Worm (Caenorhabditis elegans) whole organism, young adult: Measurements from ENCODE around the gene C01G10.9.

Source experiments
- B0336.3 ChIP-seq: fragments of 200-800 bp; sonication (Bioruptor generic); IDR thresholded peaks from 2 replicates; pipeline ENCODE4 v1.3.6; 2022; ENCODE audit warnings: missing genetic modification characterization, missing compliant biosample characterization
- D2030.7 ChIP-seq: fragments of 200-800 bp; sonication (Bioruptor generic); IDR thresholded peaks from 2 replicates; pipeline ENCODE4 v1.3.6; 2022; ENCODE audit warnings: missing genetic modification reagents, missing genetic modification characterization, missing compliant biosample characterization
- F10E7.11 ChIP-seq: sonication (generic microtip); optimal IDR thresholded peaks from 2 replicates; lab custom pipeline; 2017; ENCODE audit warnings: mild to moderate bottlenecking, missing genetic modification characterization, moderate library complexity, missing compliant biosample characterization
- F39B2.1 ChIP-seq: fragments of 200-800 bp; sonication (Bioruptor generic); IDR thresholded peaks from 2 replicates; pipeline ENCODE4 v1.3.6; 2022; ENCODE audit warnings: missing genetic modification reagents, missing genetic modification characterization, missing compliant biosample characterization
- F52B5.7 ChIP-seq: sonication (generic microtip); optimal IDR thresholded peaks from 2 replicates; lab custom pipeline; 2016; ENCODE audit warnings: mild to moderate bottlenecking, missing genetic modification characterization, missing compliant biosample characterization
- F57A8.1 ChIP-seq: fragments of 200-800 bp; sonication (Bioruptor generic); optimal IDR thresholded peaks from 2 replicates; lab custom pipeline; 2018; ENCODE audit warnings: mild to moderate bottlenecking, missing genetic modification characterization, moderate library complexity, missing compliant biosample characterization
- K11D2.4 ChIP-seq: fragments of 200-800 bp; sonication (Bioruptor generic); IDR thresholded peaks from 2 replicates; pipeline ENCODE4 v1.3.6; 2022; ENCODE audit warnings: missing genetic modification reagents, missing genetic modification characterization, missing compliant biosample characterization
- T26A5.8 ChIP-seq: sonication (generic microtip); optimal IDR thresholded peaks from 2 replicates; lab custom pipeline; 2016; ENCODE audit warnings: missing genetic modification characterization, missing compliant biosample characterization
- Y79H2A.3 ChIP-seq: fragments of 200-800 bp; sonication (Bioruptor generic); conservative IDR thresholded peaks from 2 replicates; pipeline ENCODE4 v1.3.6; 2022; ENCODE audit warnings: missing genetic modification reagents, missing genetic modification characterization, missing compliant biosample characterization
- attf-3 ChIP-seq: fragments of 200-800 bp; sonication (Bioruptor generic); conservative IDR thresholded peaks from 2 replicates; pipeline ENCODE4 v1.3.6; 2022; ENCODE audit warnings: missing genetic modification reagents, missing genetic modification characterization, missing compliant biosample characterization
- ccch-3 ChIP-seq: fragments of 200-800 bp; sonication (Bioruptor generic); optimal IDR thresholded peaks from 2 replicates; lab custom pipeline; 2018; ENCODE audit warnings: mild to moderate bottlenecking, missing genetic modification characterization, missing compliant biosample characterization
- cebp-2 ChIP-seq: fragments of 200-800 bp; sonication (Bioruptor generic); IDR thresholded peaks from 2 replicates; pipeline ENCODE4 v1.3.6; 2022; ENCODE audit warnings: missing genetic modification characterization, missing compliant biosample characterization
- ceh-100 ChIP-seq: fragments of 200-800 bp; sonication (Bioruptor generic); IDR thresholded peaks from 2 replicates; pipeline ENCODE4 v1.3.6; 2022; ENCODE audit warnings: missing genetic modification reagents, missing genetic modification characterization, missing compliant biosample characterization
- ceh-27 ChIP-seq: fragments of 200-800 bp; sonication (Bioruptor generic); optimal IDR thresholded peaks from 2 replicates; lab custom pipeline; 2018; ENCODE audit warnings: mild to moderate bottlenecking, missing genetic modification characterization, moderate library complexity, missing compliant biosample characterization
- ceh-58 ChIP-seq: fragments of 200-800 bp; sonication (Bioruptor generic); IDR thresholded peaks from 2 replicates; pipeline ENCODE4 v1.3.6; 2022; ENCODE audit warnings: missing genetic modification characterization, missing compliant biosample characterization
- efl-1 ChIP-seq: fragments of 150-350 bp; optimal IDR thresholded peaks from 2 replicates; lab custom pipeline; 2014; ENCODE audit warnings: missing biosample characterization, missing genetic modification reagents, missing genetic modification characterization
- gei-17 ChIP-seq: fragments of 200-800 bp; sonication (Bioruptor generic); optimal IDR thresholded peaks from 2 replicates; lab custom pipeline; 2018; ENCODE audit warnings: mild to moderate bottlenecking, missing genetic modification characterization, missing compliant biosample characterization
- him-1 ChIP-seq: sonication (generic microtip); optimal IDR thresholded peaks from 2 replicates; lab custom pipeline; 2016; ENCODE audit warnings: missing genotype, missing genetic modification reagents, missing genetic modification characterization, missing compliant biosample characterization
- lin-40 ChIP-seq: sonication (generic microtip); optimal IDR thresholded peaks from 2 replicates; lab custom pipeline; 2016; ENCODE audit warnings: missing genetic modification characterization, mild to moderate bottlenecking, missing compliant biosample characterization, missing genotype, missing genetic modification reagents
- lsl-1 ChIP-seq: fragments of 200-800 bp; sonication (Bioruptor generic); optimal IDR thresholded peaks from 2 replicates; lab custom pipeline; 2018; ENCODE audit warnings: mild to moderate bottlenecking, missing genetic modification characterization, moderate library complexity, missing compliant biosample characterization
- lsy-27 ChIP-seq: sonication (generic microtip); optimal IDR thresholded peaks from 2 replicates; lab custom pipeline; 2017; ENCODE audit warnings: missing genetic modification characterization, mild to moderate bottlenecking, missing compliant biosample characterization, antibody characterized with exemption, missing genotype, borderline replicate concordance; ENCODE audit not compliant: insufficient read depth
- madf-3 ChIP-seq: fragments of 200-800 bp; sonication (Bioruptor generic); IDR thresholded peaks from 2 replicates; pipeline ENCODE4 v1.3.6; 2022; ENCODE audit warnings: missing genetic modification reagents, missing genetic modification characterization, missing compliant biosample characterization
- madf-6 ChIP-seq: fragments of 200-800 bp; sonication (Bioruptor generic); IDR thresholded peaks from 2 replicates; pipeline ENCODE4 v1.3.6; 2022; ENCODE audit warnings: missing genetic modification reagents, missing genetic modification characterization, missing compliant biosample characterization
- nfyb-1 ChIP-seq: fragments of 200-800 bp; sonication (Bioruptor generic); IDR thresholded peaks from 2 replicates; pipeline ENCODE4 v1.3.6; 2022; ENCODE audit warnings: missing genetic modification reagents, missing genetic modification characterization, missing compliant biosample characterization
- nhr-120 ChIP-seq: fragments of 200-800 bp; sonication (Bioruptor generic); IDR thresholded peaks from 2 replicates; pipeline ENCODE4 v1.3.6; 2022; ENCODE audit warnings: missing genetic modification characterization, missing compliant biosample characterization
- pbrm-1 ChIP-seq: fragments of 200-800 bp; sonication (Bioruptor generic); IDR thresholded peaks from 2 replicates; pipeline ENCODE4 v1.3.6; 2022; ENCODE audit warnings: missing genetic modification reagents, missing genetic modification characterization, missing compliant biosample characterization
- sdz-38 ChIP-seq: sonication (generic microtip); optimal IDR thresholded peaks from 2 replicates; lab custom pipeline; 2016; ENCODE audit warnings: missing genotype, missing genetic modification characterization, missing compliant biosample characterization
- snpc-4 ChIP-seq, 5 experiments: fragments of 150-350 bp in 1 of 5; sonication (generic microtip) in 4 of 5; optimal IDR thresholded peaks; 2 replicates each; lab custom pipeline; 2014 to 2018; ENCODE audit warnings: missing genetic modification characterization in 5 of 5, missing biosample characterization in 3 of 5, antibody characterized with exemption in 2 of 5, mild to moderate bottlenecking in 2 of 5, missing compliant biosample characterization in 2 of 5, missing genotype in 2 of 5, moderate library complexity in 2 of 5, missing genetic modification reagents in 1 of 5
- tbp1 ChIP-seq: fragments of 200-800 bp; sonication (Bioruptor generic); optimal IDR thresholded peaks from 2 replicates; lab custom pipeline; 2018; ENCODE audit warnings: mild to moderate bottlenecking, missing genetic modification characterization, missing compliant biosample characterization
- tlf-1 ChIP-seq: fragments of 200-800 bp; sonication (Bioruptor generic); optimal IDR thresholded peaks from 2 replicates; lab custom pipeline; 2018; ENCODE audit warnings: mild to moderate bottlenecking, missing genetic modification characterization, missing compliant biosample characterization
- unc-130 ChIP-seq: sonication (generic microtip); optimal IDR thresholded peaks from 2 replicates; lab custom pipeline; 2016; ENCODE audit warnings: missing genetic modification reagents, missing genetic modification characterization, missing compliant biosample characterization
- unc-62 ChIP-seq: fragments of 150-350 bp; optimal IDR thresholded peaks from 2 replicates; lab custom pipeline; 2014; ENCODE audit warnings: missing biosample characterization, missing genetic modification reagents, missing genetic modification characterization
- xnd-1 ChIP-seq: sonication (generic microtip); optimal IDR thresholded peaks from 2 replicates; lab custom pipeline; 2016; ENCODE audit warnings: missing genotype, missing genetic modification reagents, missing genetic modification characterization, missing compliant biosample characterization
- zfh-2 ChIP-seq: fragments of 200-800 bp; sonication (Bioruptor generic); conservative IDR thresholded peaks from 2 replicates; pipeline ENCODE4 v1.3.6; 2022; ENCODE audit warnings: missing genetic modification reagents, missing genetic modification characterization, missing compliant biosample characterization
- zim-3 ChIP-seq: sonication (generic microtip); optimal IDR thresholded peaks from 2 replicates; lab custom pipeline; 2017; ENCODE audit warnings: mild to moderate bottlenecking, missing genetic modification characterization, moderate library complexity, missing compliant biosample characterization
- ztf-18 ChIP-seq: sonication (generic microtip); optimal IDR thresholded peaks from 2 replicates; lab custom pipeline; 2016; ENCODE audit warnings: missing genotype, mild to moderate bottlenecking, missing genetic modification characterization, missing compliant biosample characterization
- ztf-28 ChIP-seq: fragments of 200-800 bp; sonication (Bioruptor generic); IDR thresholded peaks from 2 replicates; pipeline ENCODE4 v1.3.6; 2022; ENCODE audit warnings: missing genetic modification reagents, missing genetic modification characterization, missing compliant biosample characterization
- ztf-3 ChIP-seq: fragments of 200-800 bp; sonication (Bioruptor generic); optimal IDR thresholded peaks from 2 replicates; lab custom pipeline; 2018; ENCODE audit warnings: mild to moderate bottlenecking, missing genetic modification characterization, missing compliant biosample characterization

Gene C01G10.9

DNA sequence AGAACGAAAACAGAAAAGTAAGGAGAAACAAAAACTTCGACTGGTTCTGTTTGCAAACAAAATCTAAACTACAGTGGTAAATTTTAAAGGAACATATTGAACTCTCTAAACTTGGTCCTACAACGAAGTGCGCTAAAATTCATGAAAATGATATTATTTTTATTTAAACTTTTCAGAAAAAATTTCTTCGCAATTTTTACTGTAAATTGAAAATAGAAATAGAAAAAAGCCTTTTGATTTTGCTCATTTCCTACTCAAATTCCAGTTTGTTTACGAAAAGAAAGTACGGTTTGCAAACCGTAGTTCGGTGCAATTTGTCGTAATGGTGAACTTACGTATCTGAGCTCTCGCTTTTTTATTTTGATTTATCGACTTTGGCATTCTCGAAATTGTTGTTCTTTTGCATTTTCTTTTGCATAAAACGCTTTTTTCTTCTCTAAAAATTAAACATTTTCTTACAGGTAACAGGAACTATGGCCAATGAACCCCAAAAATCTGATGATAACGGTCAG lies 16.4 kb upstream of the C01G10.9 start, which contains the start of gene otub-1 (continued):
- TF ChIP-seq ccch-3 (GFP tag; lab: Kevin White, UChicago) (no peak), F52B5.7 (tag; lab: Kevin White, UChicago) (no peak), tbp1 (GFP tag; lab: Kevin White, UChicago) (no peak), ztf-28 (GFP tag; lab: Robert Waterston, UW) (no peak), xnd-1 (tag; lab: Kevin White, UChicago) (peak; percentile 72), T26A5.8 (tag; lab: Kevin White, UChicago) (no peak), sdz-38 (tag; lab: Kevin White, UChicago) (no peak), zim-3 (tag; lab: Kevin White, UChicago) (no peak), tlf-1 (no peak)

ce11 chrV:15067165-15067564 lies 15.2 kb upstream of the C01G10.9 start, which contains the start of gene C25D7.10:
Gene C25D7.10, plus strand, starts transcription at chrV:15067465.
- no peak for TF ChIP-seq nfyb-1 (GFP tag; lab: Robert Waterston, UW)
- 0 out of 2 replicates have a peak, but pooled peaks have one; percentile 23 for TF ChIP-seq madf-6 (GFP tag; lab: Robert Waterston, UW)
- no peak for TF ChIP-seq ceh-100
- TF ChIP-seq pbrm-1 (GFP tag; lab: Robert Waterston, UW), result no peak
- no peak for TF ChIP-seq madf-3 (GFP tag; lab: Robert Waterston, UW)
- no peak for TF ChIP-seq unc-62 (GFP tag; lab: Kevin White, UChicago)
- 0 out of 2 replicates have a peak, but pooled peaks have one; percentile 65 for TF ChIP-seq cebp-2 (GFP tag; lab: Robert Waterston, UW)
- no peak for TF ChIP-seq tbp1 (GFP tag; lab: Kevin White, UChicago)
- no peak for TF ChIP-seq D2030.7 (GFP tag; lab: Robert Waterston, UW)

ce11 chrV:15068378-15068777 lies 14.0 kb upstream of the C01G10.9 start, which contains the start of gene dnj-3:
Gene dnj-3, plus strand, starts transcription at chrV:15068678.
- TF ChIP-seq lsy-27, result no peak

DNA sequence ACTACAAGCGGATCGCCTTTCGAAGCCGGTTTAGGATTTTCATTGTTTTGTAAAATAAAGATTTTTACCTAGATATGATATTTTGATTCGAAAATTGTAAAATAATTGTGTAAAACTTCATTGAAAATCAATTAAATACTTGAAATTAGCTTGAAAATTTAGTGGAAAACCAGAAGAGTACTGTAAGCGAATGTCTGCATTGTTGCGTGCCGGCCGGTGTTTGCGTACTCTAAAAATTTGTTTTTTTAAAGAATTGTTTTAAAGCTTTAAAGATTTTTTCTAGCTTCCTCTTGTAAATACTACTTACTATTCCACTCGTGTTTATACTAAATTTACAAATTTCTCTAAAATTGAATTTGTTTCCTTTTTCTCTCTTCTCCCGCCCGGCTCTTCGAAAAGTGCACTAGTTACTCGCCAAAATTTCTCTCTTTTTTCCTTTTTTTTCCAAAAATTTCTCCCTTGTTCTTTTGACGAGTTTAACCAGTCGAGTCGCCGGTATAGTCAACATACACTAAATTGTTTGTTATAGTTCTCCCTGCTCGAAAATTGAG lies 12.8 kb upstream of the C01G10.9 start:
- TF ChIP-seq ceh-27 (no peak), attf-3 (GFP tag; lab: Robert Waterston, UW) (no peak), ztf-3 (GFP tag; lab: Kevin White, UChicago) (no peak), ceh-58 (GFP tag; lab: Robert Waterston, UW) (no peak), lsl-1 (peak; percentile 62), F52B5.7 (tag; lab: Kevin White, UChicago) (no peak), madf-3 (GFP tag; lab: Robert Waterston, UW) (no peak), gei-17 (no peak), unc-130 (no peak), F39B2.1 (GFP tag; lab: Robert Waterston, UW) (no peak), D2030.7 (GFP tag; lab: Robert Waterston, UW) (peak; percentile 42; the same call in 1 of the 2 replicates), lin-40 (tag; lab: Kevin White, UChicago) (no peak), ceh-100 (no peak), efl-1 (GFP tag; lab: Kevin White, UChicago) (no peak), T26A5.8 (tag; lab: Kevin White, UChicago) (no peak)

- peak; percentile 10 for TF ChIP-seq tbp1 (GFP tag; lab: Kevin White, UChicago)
- peak; percentile 29 for TF ChIP-seq ztf-18 (tag; lab: Kevin White, UChicago)
- peak; percentile 53; the same call in 1 of the 2 replicates for TF ChIP-seq zfh-2 (GFP tag; lab: Robert Waterston, UW)
- no peak for TF ChIP-seq unc-62 (GFP tag; lab: Kevin White, UChicago)
- no peak for TF ChIP-seq snpc-4 (GFP tag; optimal IDR thresholded peaks at IDR 0.05; lab: Kevin White, UChicago)
- TF ChIP-seq snpc-4 (tag; optimal IDR thresholded peaks at IDR 0.05; lab: Kevin White, UChicago), result peak in 2 of 4 experiments; percentile 34 to 55
- TF ChIP-seq B0336.3, result peak; percentile 39; the same call in 1 of the 2 replicates
- no peak for TF ChIP-seq him-1 (tag; lab: Kevin White, UChicago)
- no peak for TF ChIP-seq F57A8.1 (GFP tag; lab: Kevin White, UChicago)
- TF ChIP-seq nhr-120 (GFP tag; lab: Robert Waterston, UW), result no peak
- TF ChIP-seq K11D2.4, result peak; percentile 56; the same call in 1 of the 2 replicates
- TF ChIP-seq F10E7.11 (tag; lab: Kevin White, UChicago), result no peak
- no peak for TF ChIP-seq F39B2.1 (GFP tag; lab: Robert Waterston, UW)
- no peak for TF ChIP-seq Y79H2A.3 (GFP tag; lab: Robert Waterston, UW)
- TF ChIP-seq ceh-27, result peak; percentile 13
These were observed 11.1 kb upstream of the C01G10.9 start, which contains the start of gene unc-76 for ce11 chrV:15071015-15071810. Gene unc-76, plus strand, starts transcription at chrV:15071760.
